Fruit fly (Drosophila melanogaster) S2 (cell line): ENCODE data around the gene CG9917.

ENCODE experiments used
- CG8478 ChIP-seq: fragments of >200 bp; optimal IDR thresholded peaks from 2 replicates; lab custom pipeline; 2018
- CTCF ChIP-seq, 2 experiments: fragments of >200 bp; optimal IDR thresholded peaks; 2 replicates each; lab custom pipeline; 2018

dm6 chrX:16286083-16286666, 36.9 kb downstream of the CG9917 start, which contains the start of gene UQCR-14:
- TF ChIP-seq CTCF (optimal IDR thresholded peaks at IDR 0.05; lab: Kevin White, UChicago) (peak in 1 of 2 experiments; percentile 7), CG8478 (lab: Kevin White, UChicago) (no peak)
